Worm (Caenorhabditis elegans): Measurements from ENCODE around the gene bris-1.

DNA sequence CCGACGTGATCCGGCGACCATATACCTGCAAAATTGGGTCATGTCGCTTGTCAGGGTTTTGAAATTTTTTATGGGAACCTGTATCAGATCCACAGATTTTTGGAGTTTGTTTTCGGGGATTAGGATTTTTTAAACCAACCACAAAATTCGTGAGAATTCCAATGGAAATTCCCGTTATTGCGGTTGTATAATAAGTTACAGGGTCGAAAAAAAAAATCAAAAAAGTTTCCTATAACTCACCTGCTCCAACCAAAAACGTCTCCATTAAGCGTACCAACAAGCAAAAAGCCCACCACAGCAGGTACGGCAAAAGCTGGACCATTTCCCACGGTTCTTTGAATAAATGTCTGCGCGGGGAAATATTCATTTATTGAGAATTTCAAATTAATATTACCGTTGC is 43.8 kb upstream of the bris-1 start:
- TF ChIP-seq jun-1 (tag; optimal IDR thresholded peaks at IDR 0.05), result no peak
- TF ChIP-seq lin-13 (GFP tag; optimal IDR thresholded peaks at IDR 0.05), result no peak
- TF ChIP-seq nhr-12 (tag; optimal IDR thresholded peaks at IDR 0.05), result no peak
- no peak for TF ChIP-seq ama-1 (optimal IDR thresholded peaks at IDR 0.05)
- TF ChIP-seq skn-1 (tag; optimal IDR thresholded peaks at IDR 0.05), result no peak
- TF ChIP-seq nhr-237 (tag; optimal IDR thresholded peaks at IDR 0.05), result no peak
